Fruit fly (Drosophila melanogaster): ENCODE results near the gene CG6106.

Gene CG6106

DNA sequence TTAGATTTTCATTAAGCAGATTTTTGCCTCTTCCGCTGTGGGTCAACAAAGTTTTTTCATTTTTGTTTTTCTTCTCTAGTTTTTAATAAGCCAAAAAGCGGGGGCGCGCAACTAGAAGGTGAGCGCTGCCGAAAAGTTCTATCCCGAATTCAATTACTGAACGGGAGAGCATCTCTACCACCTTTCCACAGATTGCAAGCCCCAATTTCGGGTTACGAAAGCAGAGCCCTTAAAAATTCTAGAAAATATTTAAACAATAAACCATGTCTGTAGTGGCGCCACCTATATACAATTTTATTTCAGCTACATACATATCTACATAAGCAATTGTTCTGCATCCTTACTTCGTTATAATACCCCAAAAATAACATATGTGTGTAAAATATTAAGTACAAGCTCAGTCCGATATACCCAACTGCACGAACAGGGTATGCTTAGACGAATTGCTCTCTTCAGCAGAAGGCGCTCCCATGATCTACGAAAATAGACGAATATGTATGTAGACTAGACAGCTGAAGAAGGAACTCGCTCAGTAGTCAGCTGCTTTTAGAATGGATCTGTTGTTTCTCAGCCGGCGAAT lies at the start of gene CG6106:
TSS of gene CG6106 (plus strand) at position 530 of the 580 bp plus-strand sequence.
- TF ChIP-seq dl (GFP tag; optimal IDR thresholded peaks at IDR 0.05; ENCODE audit: insufficient read depth in 1 of 2, partially characterized antibody in 2 of 2), result no peak
- TF ChIP-seq lola (GFP tag; optimal IDR thresholded peaks at IDR 0.05), result no peak
- TF ChIP-seq woc (GFP tag; optimal IDR thresholded peaks at IDR 0.05), result no peak
- TF ChIP-seq foxo (GFP tag; optimal IDR thresholded peaks at IDR 0.05), result no peak
- no peak for TF ChIP-seq Sp1 (GFP tag; optimal IDR thresholded peaks at IDR 0.05)
- TF ChIP-seq Hnf4 (GFP tag; optimal IDR thresholded peaks at IDR 0.05), result no peak
- no peak for TF ChIP-seq Hr83 (GFP tag; optimal IDR thresholded peaks at IDR 0.05; ENCODE audit: poor library complexity, severe bottlenecking)
- TF ChIP-seq pan (optimal IDR thresholded peaks at IDR 0.05), result no peak
- TF ChIP-seq Vsx2 (GFP tag; optimal IDR thresholded peaks at IDR 0.05; ENCODE audit: partially characterized antibody), result no peak
- no peak for TF ChIP-seq sv (GFP tag; optimal IDR thresholded peaks at IDR 0.05)
- TF ChIP-seq Dfd (GFP tag; optimal IDR thresholded peaks at IDR 0.05), result no peak

DNA sequence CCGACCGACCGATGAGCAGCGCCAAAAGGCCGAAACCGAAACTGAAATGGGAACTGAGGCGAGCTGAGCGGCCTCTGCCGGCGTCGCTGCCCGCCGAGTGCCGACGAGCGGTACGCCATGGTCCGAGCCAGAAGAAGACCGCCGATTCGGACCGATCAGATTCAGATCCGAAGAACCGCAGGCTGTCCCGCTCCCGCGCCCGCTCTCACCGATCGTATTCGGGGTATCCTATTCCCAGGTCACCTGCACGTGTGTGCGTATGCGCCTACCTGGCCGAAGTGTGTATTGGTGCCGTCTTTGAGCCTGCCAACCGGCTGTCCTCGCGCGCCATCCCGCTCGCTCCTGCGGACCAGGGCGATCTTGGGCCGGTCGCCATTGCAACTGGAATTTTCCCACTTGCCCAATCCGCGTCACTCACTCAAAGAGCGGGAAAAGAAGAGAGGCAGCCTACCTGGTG lies 49.4 kb upstream of the CG6106 start, which contains the start of gene upd1:
TSS of gene upd1 (minus strand) at position 51 of the 457 bp plus-strand sequence.
- TF ChIP-seq OdsH (GFP tag; optimal IDR thresholded peaks at IDR 0.05), result no peak
- no peak for TF ChIP-seq br (GFP tag; optimal IDR thresholded peaks at IDR 0.05)
- TF ChIP-seq dsf (GFP tag; optimal IDR thresholded peaks at IDR 0.05; ENCODE audit: borderline replicate concordance), result no peak
- no peak for TF ChIP-seq rgr (GFP tag; optimal IDR thresholded peaks at IDR 0.05)
- TF ChIP-seq brk (GFP tag; optimal IDR thresholded peaks at IDR 0.05), result no peak

dm6 chrX:18310979-18311378 lies 47.7 kb upstream of the CG6106 start:
- TF ChIP-seq woc (GFP tag; optimal IDR thresholded peaks at IDR 0.05) (no peak), ey (GFP tag; optimal IDR thresholded peaks at IDR 0.05) (no peak), pan (optimal IDR thresholded peaks at IDR 0.05) (no peak), CG9705 (GFP tag; optimal IDR thresholded peaks at IDR 0.05) (no peak), sv (GFP tag; optimal IDR thresholded peaks at IDR 0.05) (no peak), OdsH (GFP tag; optimal IDR thresholded peaks at IDR 0.05) (no peak), br (GFP tag; optimal IDR thresholded peaks at IDR 0.05) (no peak), Hnf4 (GFP tag; optimal IDR thresholded peaks at IDR 0.05) (no peak), Hr78 (GFP tag; optimal IDR thresholded peaks at IDR 0.05) (no peak), Hr83 (GFP tag; optimal IDR thresholded peaks at IDR 0.05; ENCODE audit: poor library complexity, severe bottlenecking) (no peak), Dif (GFP tag; optimal IDR thresholded peaks at IDR 0.05; ENCODE audit: partially characterized antibody) (no peak)

- TF ChIP-seq Vsx2 (GFP tag; optimal IDR thresholded peaks at IDR 0.05; ENCODE audit: partially characterized antibody) (peak; percentile 83), Dif (GFP tag; optimal IDR thresholded peaks at IDR 0.05; ENCODE audit: partially characterized antibody) (peak; percentile 97), HLH106 (tag; optimal IDR thresholded peaks at IDR 0.05) (no peak), GATAd (GFP tag; optimal IDR thresholded peaks at IDR 0.05) (no peak), dl (GFP tag; optimal IDR thresholded peaks at IDR 0.05; ENCODE audit: insufficient read depth in 1 of 2, partially characterized antibody in 2 of 2) (peak; percentile 86 to 96)
Observed at dm6 chrX:18312445-18312911, 46.2 kb upstream of the CG6106 start.

DNA sequence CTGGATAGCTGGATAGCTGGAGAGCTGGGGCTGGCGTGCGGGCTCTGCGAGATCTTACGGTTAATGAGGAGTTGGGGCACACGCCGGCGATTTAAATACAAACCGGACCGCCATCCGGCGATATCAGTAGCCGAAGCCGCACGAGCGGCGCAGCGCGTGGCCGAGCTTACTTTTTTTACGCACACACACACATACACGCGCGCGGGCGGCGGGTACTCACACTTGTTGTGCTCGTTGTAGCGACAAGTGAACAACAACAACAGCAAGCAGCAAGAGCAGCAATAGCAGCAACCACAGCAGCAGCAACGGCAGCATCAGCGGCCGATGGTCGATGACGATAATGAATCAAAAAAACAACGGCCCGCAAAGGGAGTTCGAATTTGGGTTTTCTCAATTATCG lies 42.8 kb upstream of the CG6106 start:
- TF ChIP-seq Rel (GFP tag; optimal IDR thresholded peaks at IDR 0.05) (no peak), Rel (tag; optimal IDR thresholded peaks at IDR 0.05) (peak; percentile 77), Jra (GFP tag; optimal IDR thresholded peaks at IDR 0.05) (no peak), OdsH (GFP tag; optimal IDR thresholded peaks at IDR 0.05) (no peak), h (GFP tag; optimal IDR thresholded peaks at IDR 0.05) (peak; percentile 3), Abd-B (GFP tag; optimal IDR thresholded peaks at IDR 0.05) (no peak), Hr83 (GFP tag; optimal IDR thresholded peaks at IDR 0.05; ENCODE audit: poor library complexity, severe bottlenecking) (no peak), fru (GFP tag; optimal IDR thresholded peaks at IDR 0.05) (no peak)

DNA sequence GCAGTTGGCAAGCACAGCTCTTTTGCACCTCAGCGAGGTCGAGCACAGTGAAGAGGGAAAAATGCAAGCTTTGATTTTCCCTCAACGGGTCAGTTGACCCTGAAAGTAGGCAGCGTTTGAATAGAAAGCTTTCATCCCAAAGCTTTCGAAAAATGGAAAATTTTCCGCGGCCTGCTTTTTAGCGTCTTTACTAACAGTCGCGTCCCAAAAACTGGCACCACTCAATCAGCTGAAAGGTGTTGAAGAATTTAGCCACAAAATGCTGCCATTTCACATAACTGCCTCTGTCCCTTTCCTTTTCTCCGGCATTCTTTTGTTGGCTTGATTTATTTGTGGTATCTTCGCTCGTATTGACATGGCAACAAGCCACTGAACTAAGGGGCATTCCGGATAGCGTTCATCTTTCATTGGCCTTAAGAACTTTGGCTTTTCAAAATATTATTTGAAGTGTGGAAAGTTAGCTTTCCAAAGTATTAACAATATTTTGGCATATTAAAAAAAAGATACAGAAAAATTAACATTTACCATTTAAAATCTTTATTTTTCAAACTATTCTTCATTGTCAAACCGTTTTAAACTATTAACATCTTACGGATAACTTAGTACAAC lies 38.7 kb upstream of the CG6106 start:
- TF ChIP-seq h (GFP tag; optimal IDR thresholded peaks at IDR 0.05) (peak; percentile 3), dmrt93B (GFP tag; optimal IDR thresholded peaks at IDR 0.05) (no peak), Sp1 (GFP tag; optimal IDR thresholded peaks at IDR 0.05) (peak; percentile 12), fru (GFP tag; optimal IDR thresholded peaks at IDR 0.05) (no peak), foxo (GFP tag; optimal IDR thresholded peaks at IDR 0.05) (peak in 1 of 2 experiments; percentile 5), Hr78 (GFP tag; optimal IDR thresholded peaks at IDR 0.05) (no peak), dl (GFP tag; optimal IDR thresholded peaks at IDR 0.05; ENCODE audit: insufficient read depth in 1 of 2, partially characterized antibody in 2 of 2) (no peak), ey (GFP tag; optimal IDR thresholded peaks at IDR 0.05) (peak; percentile 57), Myc (optimal IDR thresholded peaks at IDR 0.05) (peak; percentile 77), pan (optimal IDR thresholded peaks at IDR 0.05) (no peak), psq (GFP tag; optimal IDR thresholded peaks at IDR 0.05) (peak; percentile 6), Hnf4 (GFP tag; optimal IDR thresholded peaks at IDR 0.05) (peak; percentile 34), N (GFP tag; optimal IDR thresholded peaks at IDR 0.05) (peak; percentile 42), Rel (GFP tag; optimal IDR thresholded peaks at IDR 0.05) (no peak), Rel (tag; optimal IDR thresholded peaks at IDR 0.05) (no peak), rgr (GFP tag; optimal IDR thresholded peaks at IDR 0.05) (peak; percentile 28)
